Fruit fly (Drosophila melanogaster) whole organism: ENCODE measurements around the gene CG15515.
"Not testable (repeated sequence)": the region's sequence is repeated elsewhere in the genome, so short reads cannot be mapped to it uniquely, and the experiment has no call there.

Source experiments
- CG8478 ChIP-seq: fragments of >200 bp; optimal IDR thresholded peaks from 2 replicates; lab custom pipeline; 2018; ENCODE audit warnings: inconsistent platforms
- Dll ChIP-seq: fragments of >200 bp; optimal IDR thresholded peaks from 2 replicates; lab custom pipeline; 2017
- EcR ChIP-seq, 2 experiments: fragments of >200 bp; optimal IDR thresholded peaks; 2 replicates each; lab custom pipeline; 2017; ENCODE audit warnings: missing biosample characterization in 2 of 2, missing genetic modification characterization in 2 of 2, missing genetic modification reagents in 2 of 2
- pan ChIP-seq: fragments of >200 bp; optimal IDR thresholded peaks from 2 replicates; lab custom pipeline; 2017
- psq ChIP-seq: fragments of >200 bp; optimal IDR thresholded peaks from 2 replicates; lab custom pipeline; 2017
- usp ChIP-seq: fragments of >200 bp; optimal IDR thresholded peaks from 2 replicates; lab custom pipeline; 2017; ENCODE audit warnings: missing biosample characterization, missing genetic modification characterization, mixed read lengths

Gene CG15515

DNA sequence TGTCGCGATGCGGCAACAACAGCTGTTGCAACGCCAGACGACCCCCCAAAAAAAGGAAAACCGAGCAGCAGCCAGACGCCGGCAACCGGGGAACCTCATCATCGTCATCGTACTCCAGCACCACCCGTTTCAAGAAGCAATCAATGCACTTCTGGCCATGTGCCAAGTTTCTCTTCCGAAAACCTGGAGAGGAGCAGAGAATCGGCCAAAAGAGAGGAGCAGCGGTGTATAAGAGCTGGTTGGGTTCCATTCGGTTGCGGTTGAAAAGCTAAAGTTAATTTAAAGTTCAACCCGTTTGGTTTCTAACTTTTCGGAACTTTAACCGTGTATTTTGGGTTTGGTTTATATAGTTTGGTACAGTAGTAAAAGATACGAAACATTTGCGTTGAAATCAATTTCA is 29.0 kb upstream of the CG15515 start:
- TF ChIP-seq EcR (GFP tag; optimal IDR thresholded peaks at IDR 0.05; lab: Kevin White, UChicago) = no peak
- TF ChIP-seq psq = no peak

dm6 chr3R:29876733-29877193 is 28.5 kb upstream of the CG15515 start, which contains the start of gene CG31038:
CG31038 (plus strand) TSS chr3R:29877059.
- TF ChIP-seq pan = no peak
- TF ChIP-seq CG8478 (lab: Kevin White, UChicago) = no peak
- no peak for TF ChIP-seq psq
- TF ChIP-seq usp = no peak
- no peak for TF ChIP-seq Dll (lab: Kevin White, UChicago)
- TF ChIP-seq EcR (GFP tag; optimal IDR thresholded peaks at IDR 0.05; lab: Kevin White, UChicago) = no peak

DNA sequence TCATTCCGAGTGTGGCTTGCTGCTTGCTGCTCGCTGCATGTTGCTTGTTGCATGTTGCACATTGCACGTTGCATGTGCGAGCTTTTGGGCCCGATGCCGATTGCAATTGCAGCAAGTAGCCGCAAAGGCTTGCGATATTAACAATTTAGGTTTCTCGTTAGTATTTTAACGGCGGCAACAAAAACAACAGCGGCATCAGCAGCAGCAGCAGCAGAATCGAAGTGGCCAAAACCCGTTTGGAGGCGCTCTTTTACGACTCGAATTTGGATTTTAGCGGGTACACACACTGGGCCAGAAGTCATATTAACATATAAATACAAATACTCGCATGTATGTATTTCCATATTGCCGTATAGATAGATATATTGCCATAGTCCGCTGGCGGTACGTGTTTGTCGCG is 25.0 kb upstream of the CG15515 start:
- TF ChIP-seq CG8478 (lab: Kevin White, UChicago) = no peak
- no peak for TF ChIP-seq Dll (lab: Kevin White, UChicago)
- no peak for TF ChIP-seq EcR (GFP tag; optimal IDR thresholded peaks at IDR 0.05; lab: Kevin White, UChicago)
- TF ChIP-seq usp = no peak
- TF ChIP-seq psq = no peak

- TF ChIP-seq usp = no peak
- no peak for TF ChIP-seq EcR (GFP tag; optimal IDR thresholded peaks at IDR 0.05; lab: Kevin White, UChicago)
These were observed 14.1 kb upstream of the CG15515 start for dm6 chr3R:29891183-29891582.

- TF ChIP-seq usp (no peak), CG8478 (lab: Kevin White, UChicago) (no peak), EcR (GFP tag; optimal IDR thresholded peaks at IDR 0.05; lab: Kevin White, UChicago) (no peak), pan (no peak), Dll (lab: Kevin White, UChicago) (no peak), psq (no peak)
These were observed 12.2 kb upstream of the CG15515 start for dm6 chr3R:29893030-29893429.

DNA sequence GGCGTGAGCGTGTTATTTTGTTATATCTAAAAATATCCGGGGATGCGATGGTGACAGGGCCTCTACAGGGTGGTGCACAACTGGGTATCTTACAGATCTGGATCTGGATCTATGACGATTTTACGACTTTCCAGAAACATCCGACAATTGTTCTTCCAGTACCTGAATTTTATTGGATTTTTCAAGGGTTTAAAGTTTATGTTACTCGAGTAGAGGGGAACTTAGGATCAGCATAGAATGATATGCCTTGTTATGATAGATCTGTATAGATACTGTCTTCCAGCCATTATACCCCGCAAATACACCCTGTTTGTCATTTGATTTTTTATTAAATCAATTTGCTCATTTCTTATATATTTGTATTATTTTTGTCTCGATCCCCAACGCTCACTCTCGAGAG is 10.9 kb upstream of the CG15515 start:
- TF ChIP-seq EcR (GFP tag; optimal IDR thresholded peaks at IDR 0.05; lab: Kevin White, UChicago) = no peak

- TF ChIP-seq psq (no peak), pan (no peak), usp (no peak), EcR (GFP tag; optimal IDR thresholded peaks at IDR 0.05; lab: Kevin White, UChicago) (no peak), Dll (lab: Kevin White, UChicago) (no peak)
These were observed 6.7 kb upstream of the CG15515 start for dm6 chr3R:29898588-29898987.

DNA sequence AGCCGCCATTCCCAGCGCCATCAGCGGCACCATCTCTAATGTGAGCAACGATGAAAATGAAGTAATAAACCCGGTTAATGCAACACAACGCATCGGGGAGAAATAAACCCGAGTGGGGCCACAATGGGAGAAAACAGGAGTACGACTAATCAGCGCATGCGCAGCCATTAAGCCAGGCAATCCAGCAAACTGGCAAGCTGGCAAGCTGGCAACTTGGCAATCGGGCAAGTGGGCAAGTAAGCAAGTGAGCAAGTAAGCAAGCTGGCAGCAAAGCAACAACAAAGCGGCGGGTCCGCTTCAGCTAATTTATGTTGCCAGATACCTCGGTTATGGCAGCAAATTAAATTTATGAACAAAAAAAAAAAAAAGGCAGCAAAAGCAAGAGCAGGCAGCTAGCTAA is 5.6 kb upstream of the CG15515 start:
- no peak for TF ChIP-seq CG8478 (lab: Kevin White, UChicago)
- TF ChIP-seq pan = no peak
- TF ChIP-seq psq = no peak
- TF ChIP-seq Dll (lab: Kevin White, UChicago) = no peak
- TF ChIP-seq EcR (GFP tag; optimal IDR thresholded peaks at IDR 0.05; lab: Kevin White, UChicago) = no peak
- TF ChIP-seq usp = no peak

DNA sequence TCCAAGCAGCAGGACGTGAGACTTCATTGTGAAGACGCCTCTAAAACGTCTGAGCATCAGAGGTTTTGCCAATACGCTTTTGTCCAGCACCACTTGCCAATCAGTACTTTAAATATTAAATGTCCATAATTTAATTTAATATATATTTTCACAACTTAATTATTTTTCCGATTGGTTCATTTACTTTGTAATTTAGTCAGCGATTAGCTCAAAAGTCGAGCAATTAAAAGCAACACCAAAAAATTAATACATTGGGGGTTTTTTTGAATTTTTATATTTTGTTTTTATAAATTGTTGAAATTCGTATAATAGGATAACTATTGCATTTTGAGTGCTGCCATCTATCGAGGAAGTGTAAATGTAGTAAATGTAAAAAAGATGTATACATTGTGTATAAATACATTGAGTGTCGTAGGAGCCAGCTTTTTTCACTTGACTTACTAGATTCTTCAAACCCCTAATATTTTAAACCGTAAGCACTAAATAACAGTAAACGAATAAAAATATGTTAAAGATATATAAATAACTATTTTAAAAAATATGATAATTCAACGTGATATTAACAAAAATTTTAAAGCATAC is 1.4 kb upstream of the CG15515 start, which contains the start of gene CG15517:
Gene CG15517, minus strand, starts transcription at position 51 of the 582 bp plus-strand sequence.
- TF ChIP-seq usp = no peak
- no peak for TF ChIP-seq psq
- no peak for TF ChIP-seq Dll (lab: Kevin White, UChicago)
- TF ChIP-seq CG8478 (lab: Kevin White, UChicago) = no peak
- TF ChIP-seq EcR (GFP tag; optimal IDR thresholded peaks at IDR 0.05; lab: Kevin White, UChicago) = no peak
- no peak for TF ChIP-seq pan

DNA sequence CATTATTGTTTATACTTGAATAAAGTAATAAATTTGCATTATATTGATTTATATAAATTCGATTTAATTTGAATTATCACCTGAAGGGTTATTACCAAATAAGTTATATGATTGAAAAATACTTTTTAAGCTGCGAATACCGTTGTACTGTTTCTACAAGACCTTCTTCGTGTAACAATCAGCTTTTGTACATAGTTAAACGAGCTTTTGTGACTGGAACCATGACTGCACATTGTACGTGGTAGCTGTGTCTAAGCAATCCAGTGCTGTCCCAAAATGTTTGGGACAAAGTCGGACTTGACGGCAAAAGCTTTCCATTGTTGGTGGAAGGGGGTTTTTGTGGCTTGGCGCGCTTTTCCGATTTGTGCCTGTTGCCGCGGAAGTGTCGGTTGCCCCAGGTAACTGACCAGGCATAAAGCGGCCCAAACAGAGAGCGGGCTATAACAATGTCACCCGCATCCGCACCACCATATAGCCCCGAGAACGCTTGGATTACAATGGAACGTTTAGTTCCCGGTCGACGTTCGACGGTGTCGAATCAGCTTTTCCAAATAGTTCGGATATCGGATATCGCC is 2.4 kb downstream of the CG15515 start, which contains the start of gene CG31036:
Gene CG31036, plus strand, starts transcription at position 507 of the 575 bp plus-strand sequence.
- TF ChIP-seq usp (no peak), CG8478 (lab: Kevin White, UChicago) (no peak)

DNA sequence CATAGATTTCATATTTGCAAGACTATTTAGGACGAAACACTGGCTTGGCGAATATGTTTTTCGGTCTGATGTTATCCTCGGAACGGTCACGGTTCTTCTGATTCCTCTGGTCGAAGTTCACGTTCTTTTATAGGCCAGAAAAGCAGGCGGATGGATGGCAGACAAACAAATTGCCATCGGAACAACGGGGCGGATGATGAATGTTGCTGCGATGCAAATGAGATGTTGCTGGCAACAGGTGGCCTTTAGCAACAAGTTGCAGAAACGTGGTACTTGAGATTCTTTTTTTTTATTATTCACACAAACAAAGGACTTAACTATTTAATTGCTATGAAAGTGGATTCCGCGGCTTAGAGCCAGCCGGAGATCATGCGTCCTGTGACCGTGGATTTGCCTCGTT is 9.0 kb downstream of the CG15515 start, which contains the start of gene Capa:
Gene Capa, minus strand, starts transcription at position 101 of the 400 bp plus-strand sequence.
- TF ChIP-seq EcR (GFP tag; optimal IDR thresholded peaks at IDR 0.05; lab: Kevin White, UChicago) (no peak), CG8478 (lab: Kevin White, UChicago) (no peak), Dll (lab: Kevin White, UChicago) (no peak), psq (no peak), pan (no peak), usp (no peak)

DNA sequence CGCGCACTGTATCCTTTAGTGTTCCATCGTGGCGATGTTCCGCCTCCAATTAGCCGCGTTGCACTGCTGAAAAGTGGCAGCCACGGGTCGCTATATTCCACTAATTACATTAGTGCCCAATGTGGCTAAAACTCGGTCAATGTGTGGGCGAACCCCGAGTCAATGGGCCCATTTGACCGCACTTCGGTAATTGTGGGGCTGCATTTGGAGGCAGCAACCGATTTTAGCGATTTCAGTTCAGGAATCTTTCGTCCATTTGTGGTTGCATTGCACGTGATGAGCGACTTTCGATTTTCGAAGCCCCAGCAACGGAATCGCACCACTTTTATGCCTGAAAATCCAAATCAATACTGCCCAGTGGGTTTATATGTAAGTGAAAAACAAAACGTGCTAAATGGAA is 14.9 kb downstream of the CG15515 start, which contains the start of gene trp:
Gene trp, minus strand, starts transcription at position 101 of the 400 bp plus-strand sequence.
- TF ChIP-seq psq (no peak), CG8478 (lab: Kevin White, UChicago) (no peak), EcR (GFP tag; optimal IDR thresholded peaks at IDR 0.05; lab: Kevin White, UChicago) (no peak), usp (no peak), pan (no peak), Dll (lab: Kevin White, UChicago) (no peak)

DNA sequence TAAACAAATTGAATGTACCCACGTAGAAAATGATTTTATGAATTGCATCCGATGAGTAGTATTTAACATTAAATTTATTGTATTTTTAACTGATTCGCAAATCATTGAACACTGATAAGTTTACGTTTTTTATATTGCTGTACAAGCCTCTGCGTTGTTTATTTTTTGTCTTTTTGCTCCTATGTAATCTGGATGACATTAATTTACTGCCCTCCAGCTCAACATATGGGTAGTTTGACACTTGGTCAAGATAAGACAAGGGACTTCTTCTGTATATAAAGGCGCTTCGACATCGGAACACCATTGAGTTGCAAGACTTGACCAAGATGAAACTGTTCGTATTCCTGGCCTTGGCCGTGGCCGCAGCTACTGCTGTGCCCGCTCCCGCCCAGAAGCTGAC is 16.7 kb downstream of the CG15515 start, which contains the start of gene Jon99Ciii:
Gene Jon99Ciii, plus strand, starts transcription at position 301 of the 400 bp plus-strand sequence.
- TF ChIP-seq pan; usp; CG8478 (lab: Kevin White, UChicago): not testable (repeated sequence)
